Fruit fly (Drosophila melanogaster) whole organism, embryonic: Measurements from ENCODE around the gene CG5913.
A peak's percentile ranks its signal among the peaks of the same experiment; 100 is the strongest.

Experiments used
- ATbp ChIP-seq: fragments of 200-800 bp; sonication (Bioruptor generic); optimal IDR thresholded peaks from 2 replicates; lab custom pipeline; 2017; ENCODE audit warnings: missing biosample characterization, mild to moderate bottlenecking, missing genetic modification characterization, missing genetic modification reagents
- Bgb ChIP-seq: fragments of 200-800 bp; sonication (Bioruptor generic); IDR thresholded peaks from 2 replicates; pipeline ENCODE4 v1.3.6; 2022; ENCODE audit warnings: missing biosample characterization, missing genetic modification characterization; ENCODE audit not compliant: partially characterized antibody
- C15 ChIP-seq: fragments of 200-800 bp; sonication (Bioruptor generic); IDR thresholded peaks from 3 replicates; pipeline ENCODE4 v1.3.6; 2022; ENCODE audit warnings: missing biosample characterization, missing genetic modification characterization
- CG10147 ChIP-seq: fragments of 200-800 bp; sonication (Bioruptor generic); optimal IDR thresholded peaks from 2 replicates; lab custom pipeline; 2019; ENCODE audit warnings: missing biosample characterization, mild to moderate bottlenecking, missing genetic modification characterization, moderate library complexity
- CG1024 ChIP-seq: fragments of 200-800 bp; sonication (Bioruptor generic); IDR thresholded peaks from 2 replicates; pipeline ENCODE4 v1.3.6; 2022; ENCODE audit warnings: missing biosample characterization, missing genetic modification characterization
- CG12299 ChIP-seq: fragments of 200-800 bp; sonication (Bioruptor generic); optimal IDR thresholded peaks from 2 replicates; lab custom pipeline; 2018; ENCODE audit warnings: missing biosample characterization, mild to moderate bottlenecking, missing genetic modification characterization
- CG12391 ChIP-seq: fragments of 200-800 bp; sonication (Bioruptor generic); optimal IDR thresholded peaks from 3 replicates; lab custom pipeline; 2018; ENCODE audit warnings: missing biosample characterization, mild to moderate bottlenecking, missing genetic modification characterization, moderate library complexity
- CG14710 ChIP-seq: fragments of 200-800 bp; sonication (Bioruptor generic); optimal IDR thresholded peaks from 3 replicates; lab custom pipeline; 2019; ENCODE audit warnings: missing biosample characterization, mild to moderate bottlenecking, missing genetic modification characterization, moderate library complexity
- CG17568 ChIP-seq: fragments of 200-800 bp; sonication (Bioruptor generic); optimal IDR thresholded peaks from 2 replicates; lab custom pipeline; 2018; ENCODE audit warnings: missing biosample characterization, mild to moderate bottlenecking, missing genetic modification characterization, moderate library complexity
- CG18011 ChIP-seq: fragments of 200-800 bp; sonication (Bioruptor generic); optimal IDR thresholded peaks from 2 replicates; lab custom pipeline; 2017; ENCODE audit warnings: missing biosample characterization, missing genetic modification characterization, mild to moderate bottlenecking, moderate library complexity, missing genotype
- CG18476 ChIP-seq: fragments of 200-800 bp; sonication (Bioruptor generic); optimal IDR thresholded peaks from 2 replicates; lab custom pipeline; 2016; ENCODE audit warnings: missing biosample characterization, mild to moderate bottlenecking, missing genetic modification characterization
- CG31388 ChIP-seq: fragments of 200-800 bp; sonication (Bioruptor generic); optimal IDR thresholded peaks from 2 replicates; lab custom pipeline; 2016; ENCODE audit warnings: missing biosample characterization, missing genetic modification characterization
- CG31441 ChIP-seq: fragments of 200-800 bp; sonication (Bioruptor generic); IDR thresholded peaks from 2 replicates; pipeline ENCODE4 v1.3.6; 2022; ENCODE audit warnings: missing biosample characterization, missing genetic modification characterization
- CG3281 ChIP-seq: fragments of 200-800 bp; sonication (Bioruptor generic); optimal IDR thresholded peaks from 3 replicates; lab custom pipeline; 2017; ENCODE audit warnings: missing biosample characterization, mild to moderate bottlenecking, missing genetic modification characterization
- CG34422 ChIP-seq: fragments of 200-800 bp; sonication (Bioruptor generic); IDR thresholded peaks from 3 replicates; pipeline ENCODE4 v1.3.6; 2022; ENCODE audit warnings: missing biosample characterization, missing genetic modification characterization
- CG42726 ChIP-seq: fragments of 200-800 bp; sonication (Bioruptor generic); IDR thresholded peaks from 2 replicates; pipeline ENCODE4 v1.3.6; 2022; ENCODE audit warnings: missing biosample characterization, missing genetic modification characterization; ENCODE audit not compliant: partially characterized antibody
- CG4328 ChIP-seq: fragments of 200-800 bp; sonication (Bioruptor generic); optimal IDR thresholded peaks from 3 replicates; lab custom pipeline; 2017; ENCODE audit warnings: missing biosample characterization, missing genetic modification reagents, missing genetic modification characterization
- CG7357 ChIP-seq: fragments of 200-800 bp; sonication (Bioruptor generic); IDR thresholded peaks from 3 replicates; pipeline ENCODE4 v1.3.6; 2022; ENCODE audit warnings: missing biosample characterization, missing genetic modification characterization
- CG8924 ChIP-seq: fragments of 200-800 bp; optimal IDR thresholded peaks from 3 replicates; lab custom pipeline; 2019; ENCODE audit warnings: missing biosample characterization, mild to moderate bottlenecking, missing genetic modification characterization, moderate library complexity
- CG9797 ChIP-seq: fragments of 200-800 bp; sonication (Bioruptor generic); optimal IDR thresholded peaks from 3 replicates; lab custom pipeline; 2018; ENCODE audit warnings: missing biosample characterization, mild to moderate bottlenecking, missing genetic modification characterization
- CG9932 ChIP-seq: fragments of 200-800 bp; sonication (Bioruptor generic); IDR thresholded peaks from 2 replicates; pipeline ENCODE4 v1.3.6; 2022; ENCODE audit warnings: missing biosample characterization, missing genetic modification characterization
- D19A ChIP-seq: fragments of 200-800 bp; optimal IDR thresholded peaks from 3 replicates; lab custom pipeline; 2019; ENCODE audit warnings: missing biosample characterization, mild to moderate bottlenecking, missing genetic modification characterization, moderate library complexity
- Dref ChIP-seq: fragments of 200-800 bp; sonication (Bioruptor generic); IDR thresholded peaks from 2 replicates; pipeline ENCODE4 v1.3.6; 2022; ENCODE audit warnings: missing biosample characterization, missing genetic modification characterization
- E2f2 ChIP-seq: fragments of 200-800 bp; sonication (Bioruptor generic); IDR thresholded peaks from 2 replicates; pipeline ENCODE4 v1.3.6; 2022; ENCODE audit warnings: missing biosample characterization, missing genetic modification characterization
- Elba2 ChIP-seq: fragments of 200-800 bp; sonication (Bioruptor generic); optimal IDR thresholded peaks from 3 replicates; lab custom pipeline; 2016; ENCODE audit warnings: missing biosample characterization, missing genetic modification characterization
- MESR4 ChIP-seq: fragments of 200-800 bp; sonication (Bioruptor generic); optimal IDR thresholded peaks from 2 replicates; lab custom pipeline; 2018; ENCODE audit warnings: missing biosample characterization, mild to moderate bottlenecking, missing genetic modification characterization, moderate library complexity
- NFAT ChIP-seq: fragments of 200-800 bp; sonication (Bioruptor generic); IDR thresholded peaks from 2 replicates; pipeline ENCODE4 v1.3.6; 2022; ENCODE audit warnings: missing biosample characterization, missing genetic modification characterization
- Ravus ChIP-seq: fragments of 200-800 bp; sonication (Bioruptor generic); IDR thresholded peaks from 2 replicates; pipeline ENCODE4 v1.3.6; 2022; ENCODE audit warnings: missing biosample characterization, missing genetic modification characterization
- Rx ChIP-seq: fragments of 200-800 bp; sonication (Bioruptor generic); IDR thresholded peaks from 2 replicates; pipeline ENCODE4 v1.3.6; 2022; ENCODE audit warnings: missing biosample characterization, missing genetic modification characterization
- Sry-δ ChIP-seq: fragments of 200-800 bp; sonication (Bioruptor generic); optimal IDR thresholded peaks from 2 replicates; lab custom pipeline; 2016; ENCODE audit warnings: missing biosample characterization, missing genetic modification characterization
- chn ChIP-seq: fragments of 200-800 bp; sonication (Bioruptor generic); optimal IDR thresholded peaks from 2 replicates; lab custom pipeline; 2016; ENCODE audit warnings: missing biosample characterization, missing genetic modification characterization
- crp ChIP-seq, 2 experiments: fragments of 200-800 bp; sonication (Bioruptor generic); optimal IDR thresholded peaks; 2 replicates in 1 of 2; 3 replicates in 1 of 2; lab custom pipeline; 2017; ENCODE audit warnings: missing biosample characterization in 2 of 2, missing genetic modification characterization in 2 of 2, mild to moderate bottlenecking in 1 of 2, moderate library complexity in 1 of 2
- dati ChIP-seq: fragments of 200-800 bp; sonication (Bioruptor generic); IDR thresholded peaks from 2 replicates; pipeline ENCODE4 v1.3.6; 2022; ENCODE audit warnings: missing biosample characterization, missing genetic modification characterization
- disco-r ChIP-seq: fragments of 200-800 bp; sonication (Bioruptor generic); optimal IDR thresholded peaks from 2 replicates; lab custom pipeline; 2016; ENCODE audit warnings: missing biosample characterization, missing genetic modification characterization
- ems ChIP-seq: fragments of 200-800 bp; sonication (Bioruptor generic); optimal IDR thresholded peaks from 3 replicates; lab custom pipeline; 2016; ENCODE audit warnings: missing biosample characterization, missing genetic modification characterization
- gem ChIP-seq: fragments of 200-800 bp; sonication (Bioruptor generic); optimal IDR thresholded peaks from 2 replicates; lab custom pipeline; 2019; ENCODE audit warnings: missing biosample characterization, mild to moderate bottlenecking, missing genetic modification characterization, moderate library complexity
- gsb-n ChIP-seq: fragments of 200-800 bp; sonication (Bioruptor generic); optimal IDR thresholded peaks from 3 replicates; lab custom pipeline; 2018; ENCODE audit warnings: missing biosample characterization, mild to moderate bottlenecking, missing genetic modification characterization
- nerfin-2 ChIP-seq: fragments of 200-800 bp; sonication (Bioruptor generic); IDR thresholded peaks from 2 replicates; pipeline ENCODE4 v1.3.6; 2022; ENCODE audit warnings: missing biosample characterization, missing genetic modification characterization; ENCODE audit not compliant: partially characterized antibody
- pb ChIP-seq: fragments of 200-800 bp; sonication (Bioruptor generic); optimal IDR thresholded peaks from 3 replicates; lab custom pipeline; 2016; ENCODE audit warnings: missing biosample characterization, missing genetic modification characterization
- pho ChIP-seq: fragments of 200-800 bp; sonication (Bioruptor generic); optimal IDR thresholded peaks from 2 replicates; lab custom pipeline; 2016; ENCODE audit warnings: missing biosample characterization, missing genetic modification characterization
- pros ChIP-seq: fragments of 200-800 bp; sonication (Bioruptor generic); optimal IDR thresholded peaks from 3 replicates; lab custom pipeline; 2019; ENCODE audit warnings: missing biosample characterization, mild to moderate bottlenecking, missing genetic modification characterization, moderate library complexity
- repo ChIP-seq: fragments of 200-800 bp; sonication (Bioruptor generic); optimal IDR thresholded peaks from 2 replicates; lab custom pipeline; 2016; ENCODE audit warnings: missing biosample characterization, missing genetic modification characterization
- run ChIP-seq: fragments of 200-800 bp; sonication (Bioruptor generic); optimal IDR thresholded peaks from 3 replicates; lab custom pipeline; 2018; ENCODE audit warnings: missing biosample characterization, mild to moderate bottlenecking, missing genetic modification characterization
- sd ChIP-seq: fragments of 200-800 bp; sonication (Bioruptor generic); optimal IDR thresholded peaks from 3 replicates; lab custom pipeline; 2018; ENCODE audit warnings: missing biosample characterization, mild to moderate bottlenecking, missing genetic modification characterization, moderate library complexity
- sima ChIP-seq: fragments of 200-800 bp; sonication (Bioruptor generic); optimal IDR thresholded peaks from 2 replicates; lab custom pipeline; 2016; ENCODE audit warnings: missing biosample characterization, missing genetic modification characterization
- slbo ChIP-seq: fragments of 200-800 bp; sonication (Bioruptor generic); IDR thresholded peaks from 2 replicates; pipeline ENCODE4 v1.3.6; 2022; ENCODE audit warnings: missing biosample characterization, missing genetic modification characterization
- sna ChIP-seq: fragments of 200-800 bp; sonication (Bioruptor generic); IDR thresholded peaks from 2 replicates; pipeline ENCODE4 v1.3.6; 2022; ENCODE audit warnings: missing biosample characterization, missing genetic modification characterization; ENCODE audit not compliant: partially characterized antibody
- ssp ChIP-seq: fragments of 200-800 bp; sonication (Bioruptor generic); IDR thresholded peaks from 2 replicates; pipeline ENCODE4 v1.3.6; 2022; ENCODE audit warnings: missing biosample characterization, missing genetic modification characterization
- tgo ChIP-seq: fragments of 200-800 bp; sonication (Bioruptor generic); IDR thresholded peaks from 3 replicates; pipeline ENCODE4 v1.3.6; 2022; ENCODE audit warnings: missing biosample characterization, missing genetic modification characterization
- unpg ChIP-seq: fragments of 200-800 bp; sonication (Bioruptor generic); optimal IDR thresholded peaks from 3 replicates; lab custom pipeline; 2018; ENCODE audit warnings: missing biosample characterization, mild to moderate bottlenecking, missing genetic modification characterization, moderate library complexity

The CG5913 gene

dm6 chr3R:25879324-25879766 lies 13.9 kb upstream of the CG5913 start:
- TF ChIP-seq gsb-n = no peak
- TF ChIP-seq sima (GFP tag; lab: Kevin White, UChicago) = no peak
- TF ChIP-seq CG10147 = peak; percentile 41
- TF ChIP-seq unpg = peak; percentile 74
- TF ChIP-seq pros (GFP tag; lab: Kevin White, UChicago) = no peak
- TF ChIP-seq sna = no peak
- peak; percentile 85 for TF ChIP-seq gem (tag; lab: Kevin White, UChicago)
- TF ChIP-seq CG4328 (GFP tag; lab: Kevin White, UChicago) = peak; percentile 65
- TF ChIP-seq D19A (tag; lab: Kevin White, UChicago) = peak; percentile 77
- TF ChIP-seq ATbp = peak; percentile 63
- TF ChIP-seq CG14710 = peak; percentile 74
- no peak for TF ChIP-seq CG7357 (GFP tag; lab: Robert Waterston, UW)
- peak; percentile 71 for TF ChIP-seq chn (GFP tag; lab: Kevin White, UChicago)
- peak; percentile 50 for TF ChIP-seq ems (GFP tag; lab: Kevin White, UChicago)
- TF ChIP-seq C15 (GFP tag; lab: Robert Waterston, UW) = 0 out of 3 replicates have a peak, but pooled peaks have one; percentile 30
- TF ChIP-seq CG18476 = peak; percentile 48
- TF ChIP-seq CG34422 (GFP tag; lab: Robert Waterston, UW) = no peak; the same call in 2 of the 3 replicates
- no peak for TF ChIP-seq Elba2
- peak; percentile 81 for TF ChIP-seq CG8924 (tag; lab: Kevin White, UChicago)
- TF ChIP-seq NFAT (GFP tag; lab: Robert Waterston, UW) = no peak
- no peak for TF ChIP-seq Bgb (GFP tag; lab: Robert Waterston, UW)
- TF ChIP-seq Ravus = peak; percentile 16; the same call in 1 of the 2 replicates
- TF ChIP-seq CG1024 (GFP tag; lab: Robert Waterston, UW) = peak; percentile 66
- TF ChIP-seq pho (GFP tag; lab: Kevin White, UChicago) = peak; percentile 74
- TF ChIP-seq CG9932 (GFP tag; lab: Robert Waterston, UW) = no peak; the same call in none of the 2 replicates
- TF ChIP-seq CG31388 = no peak
- TF ChIP-seq crp (GFP tag; optimal IDR thresholded peaks at IDR 0.05; lab: Kevin White, UChicago) = no peak
- TF ChIP-seq Rx (GFP tag; lab: Robert Waterston, UW) = no peak
- peak; percentile 56 for TF ChIP-seq pb (GFP tag; lab: Kevin White, UChicago)
- TF ChIP-seq CG18011 (GFP tag; lab: Kevin White, UChicago) = peak; percentile 22
- TF ChIP-seq Sry-δ = peak; percentile 35
- no peak for TF ChIP-seq CG12299 (tag; lab: Kevin White, UChicago)
- no peak for TF ChIP-seq CG42726 (GFP tag; lab: Robert Waterston, UW)
- TF ChIP-seq slbo (GFP tag; lab: Robert Waterston, UW) = peak; percentile 83
- peak; percentile 41 for TF ChIP-seq sd (tag; lab: Kevin White, UChicago)
- peak; percentile 18 for TF ChIP-seq MESR4
- peak; percentile 70 for TF ChIP-seq CG3281 (GFP tag; lab: Kevin White, UChicago)
- peak; percentile 69 for TF ChIP-seq ssp (GFP tag; lab: Robert Waterston, UW)
- no peak for TF ChIP-seq nerfin-2 (GFP tag; lab: Robert Waterston, UW)
- TF ChIP-seq CG17568 (GFP tag; lab: Kevin White, UChicago) = peak; percentile 54
- TF ChIP-seq disco-r = no peak
- no peak for TF ChIP-seq run (tag; lab: Kevin White, UChicago)
- TF ChIP-seq E2f2 = peak; percentile 58; the same call in 1 of the 2 replicates
- no peak for TF ChIP-seq CG9797 (GFP tag; lab: Kevin White, UChicago)
- TF ChIP-seq repo (GFP tag; lab: Kevin White, UChicago) = peak; percentile 5
- no peak for TF ChIP-seq dati (GFP tag; lab: Robert Waterston, UW)
- peak; percentile 86 for TF ChIP-seq tgo (GFP tag; lab: Robert Waterston, UW)
- no peak for TF ChIP-seq Dref (GFP tag; lab: Robert Waterston, UW)
- peak; percentile 86 for TF ChIP-seq CG31441 (GFP tag; lab: Robert Waterston, UW)
- peak; percentile 86 for TF ChIP-seq CG12391
